Worm (Caenorhabditis elegans): Measurements from ENCODE around the gene R05D3.3.
A peak's percentile ranks its signal among the peaks of the same experiment; 100 is the strongest.

Gene R05D3.3

DNA sequence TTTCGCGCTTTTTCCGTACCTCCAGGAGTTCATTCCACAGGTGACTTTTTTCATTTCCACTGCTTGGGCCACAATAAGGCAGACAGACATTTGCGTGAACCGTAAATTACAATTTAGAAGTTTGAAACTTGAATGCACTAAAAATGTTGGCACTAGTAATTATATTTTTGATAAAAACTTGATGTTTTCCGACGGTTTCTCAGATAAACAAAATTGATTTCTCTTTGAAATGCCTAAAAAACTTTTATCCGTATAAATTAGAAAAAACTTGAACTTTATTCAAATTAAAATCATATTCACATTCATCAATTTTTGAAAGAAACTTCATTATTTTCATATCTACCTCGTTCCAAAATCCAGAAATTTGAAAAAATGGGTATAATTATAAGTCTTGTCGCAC lies 31.9 kb downstream of the R05D3.3 start, which contains the start of gene ZK353.3:
ZK353.3 (plus strand) TSS at position 301 of the 400 bp plus-strand sequence.
- no peak for TF ChIP-seq T22C8.4 (GFP tag; IDR thresholded peaks at IDR 0.05)
- no peak for TF ChIP-seq cog-1 (tag; optimal IDR thresholded peaks at IDR 0.05)
- TF ChIP-seq ref-1 (GFP tag; conservative IDR thresholded peaks at IDR 0.05), result no peak
- no peak for TF ChIP-seq tab-1 (GFP tag; IDR thresholded peaks at IDR 0.05)
- TF ChIP-seq med-1 (GFP tag; optimal IDR thresholded peaks at IDR 0.05; ENCODE audit: insufficient read depth), result no peak
- TF ChIP-seq flt-1 (GFP tag; IDR thresholded peaks at IDR 0.05), result no peak
- no peak for TF ChIP-seq ztf-29 (GFP tag; IDR thresholded peaks at IDR 0.05)
- TF ChIP-seq ztf-23 (GFP tag; IDR thresholded peaks at IDR 0.05), result no peak
- TF ChIP-seq klf-2 (GFP tag; conservative IDR thresholded peaks at IDR 0.05), result no peak

DNA sequence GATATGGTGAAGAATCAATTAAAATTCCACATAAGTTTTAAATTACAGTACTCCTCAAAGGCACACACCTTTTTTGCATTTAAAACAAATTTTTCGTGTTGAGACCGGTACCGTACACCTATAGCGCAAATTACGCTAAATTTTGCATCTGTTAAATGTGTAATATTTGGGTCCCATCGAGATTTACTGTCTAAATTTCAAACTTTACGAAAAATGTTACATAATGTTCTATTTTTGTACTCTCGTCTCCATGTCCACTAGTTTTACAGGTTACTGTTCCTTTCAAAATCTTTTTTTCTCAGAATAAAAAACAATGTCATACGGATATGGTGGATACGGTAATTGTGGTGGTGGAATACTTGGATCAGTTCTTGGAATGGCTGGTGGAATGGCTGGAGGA lies 34.6 kb downstream of the R05D3.3 start, which contains the start of gene ZK353.2:
ZK353.2 (plus strand) TSS at position 301 of the 400 bp plus-strand sequence.
- TF ChIP-seq ztf-29 (GFP tag; IDR thresholded peaks at IDR 0.05) (no peak), med-1 (GFP tag; optimal IDR thresholded peaks at IDR 0.05; ENCODE audit: insufficient read depth) (no peak), ref-1 (GFP tag; conservative IDR thresholded peaks at IDR 0.05) (no peak), tab-1 (GFP tag; IDR thresholded peaks at IDR 0.05) (no peak), flt-1 (GFP tag; IDR thresholded peaks at IDR 0.05) (no peak), klf-2 (GFP tag; conservative IDR thresholded peaks at IDR 0.05) (no peak), ztf-23 (GFP tag; IDR thresholded peaks at IDR 0.05) (no peak), cog-1 (tag; optimal IDR thresholded peaks at IDR 0.05) (no peak), T22C8.4 (GFP tag; IDR thresholded peaks at IDR 0.05) (no peak)

DNA sequence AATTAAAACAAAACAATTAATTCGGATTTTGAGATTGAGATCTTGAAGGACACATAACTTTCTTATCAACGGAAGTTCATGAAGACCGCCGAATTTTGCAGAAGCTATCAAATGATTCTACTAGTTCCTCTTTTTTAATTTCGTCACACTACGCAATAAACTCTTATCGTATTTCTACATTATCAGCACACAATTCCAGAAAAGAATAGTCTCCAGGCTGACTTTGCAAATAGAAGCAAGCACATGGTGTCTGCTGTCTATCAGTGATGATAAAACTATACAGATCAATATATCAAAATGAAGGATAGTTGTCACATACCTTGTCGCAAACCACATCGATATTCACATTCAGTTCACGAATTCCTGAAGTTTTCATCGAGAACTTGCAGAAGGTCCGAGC lies 36.7 kb downstream of the R05D3.3 start:
- no peak for TF ChIP-seq med-1 (GFP tag; optimal IDR thresholded peaks at IDR 0.05; ENCODE audit: insufficient read depth)
- no peak for TF ChIP-seq flt-1 (GFP tag; IDR thresholded peaks at IDR 0.05)
- no peak for TF ChIP-seq tab-1 (GFP tag; IDR thresholded peaks at IDR 0.05)
- no peak for TF ChIP-seq ztf-29 (GFP tag; IDR thresholded peaks at IDR 0.05)
- TF ChIP-seq cog-1 (tag; optimal IDR thresholded peaks at IDR 0.05), result no peak
- TF ChIP-seq ref-1 (GFP tag; conservative IDR thresholded peaks at IDR 0.05), result no peak
- TF ChIP-seq klf-2 (GFP tag; conservative IDR thresholded peaks at IDR 0.05), result no peak
- TF ChIP-seq ztf-23 (GFP tag; IDR thresholded peaks at IDR 0.05), result no peak
- TF ChIP-seq T22C8.4 (GFP tag; IDR thresholded peaks at IDR 0.05), result no peak

DNA sequence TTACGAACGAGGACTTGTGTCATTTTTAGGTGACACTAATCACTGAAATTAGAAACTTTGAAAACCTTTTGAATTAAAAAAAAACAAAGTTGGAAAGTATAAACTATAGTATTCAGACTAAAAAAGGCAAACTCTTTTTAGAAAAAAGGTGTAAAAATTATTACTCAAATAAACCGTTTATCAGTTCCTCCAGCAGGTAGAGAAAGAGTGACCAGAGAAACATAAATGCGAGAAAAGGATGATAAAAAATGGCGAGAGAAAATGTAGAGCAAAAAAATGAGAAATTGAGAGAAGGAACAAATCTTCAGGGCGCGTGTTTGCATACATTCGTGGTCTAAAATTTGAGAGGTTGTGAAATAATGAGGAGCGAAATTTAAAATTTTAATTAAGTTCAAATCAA lies 38.1 kb downstream of the R05D3.3 start, which contains the start of gene lap-1:
lap-1 (minus strand) TSS at position 42 of the 400 bp plus-strand sequence.
- TF ChIP-seq ztf-29 (GFP tag; IDR thresholded peaks at IDR 0.05) (no peak), ref-1 (GFP tag; conservative IDR thresholded peaks at IDR 0.05) (no peak), ztf-23 (GFP tag; IDR thresholded peaks at IDR 0.05) (no peak), klf-2 (GFP tag; conservative IDR thresholded peaks at IDR 0.05) (no peak), cog-1 (tag; optimal IDR thresholded peaks at IDR 0.05) (no peak), tab-1 (GFP tag; IDR thresholded peaks at IDR 0.05) (no peak), med-1 (GFP tag; optimal IDR thresholded peaks at IDR 0.05; ENCODE audit: insufficient read depth) (no peak), flt-1 (GFP tag; IDR thresholded peaks at IDR 0.05) (no peak), T22C8.4 (GFP tag; IDR thresholded peaks at IDR 0.05) (no peak)

DNA sequence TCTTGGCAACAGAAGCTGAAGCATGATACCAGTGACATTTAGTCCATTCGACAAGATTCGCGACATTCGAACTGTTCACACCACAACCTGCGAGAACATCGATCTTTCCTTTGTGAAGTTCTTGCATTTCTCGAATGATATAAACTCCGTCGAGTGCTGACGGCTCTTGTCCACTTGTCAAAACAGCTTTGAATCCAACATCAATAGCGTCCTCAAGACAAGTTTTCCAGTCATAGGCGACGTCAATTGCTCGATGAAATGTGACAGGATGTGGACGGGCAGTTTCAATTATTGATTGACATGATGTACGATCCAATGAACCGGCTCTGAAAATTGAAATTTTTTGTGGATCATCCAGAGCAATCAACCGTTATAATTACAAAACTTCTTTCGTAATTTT lies 38.8 kb downstream of the R05D3.3 start:
- TF ChIP-seq klf-2 (GFP tag; conservative IDR thresholded peaks at IDR 0.05) (no peak), med-1 (GFP tag; optimal IDR thresholded peaks at IDR 0.05; ENCODE audit: insufficient read depth) (no peak), ztf-29 (GFP tag; IDR thresholded peaks at IDR 0.05) (no peak), flt-1 (GFP tag; IDR thresholded peaks at IDR 0.05) (no peak), cog-1 (tag; optimal IDR thresholded peaks at IDR 0.05) (no peak), ztf-23 (GFP tag; IDR thresholded peaks at IDR 0.05) (no peak), ref-1 (GFP tag; conservative IDR thresholded peaks at IDR 0.05) (no peak), tab-1 (GFP tag; IDR thresholded peaks at IDR 0.05) (no peak), T22C8.4 (GFP tag; IDR thresholded peaks at IDR 0.05) (no peak)

DNA sequence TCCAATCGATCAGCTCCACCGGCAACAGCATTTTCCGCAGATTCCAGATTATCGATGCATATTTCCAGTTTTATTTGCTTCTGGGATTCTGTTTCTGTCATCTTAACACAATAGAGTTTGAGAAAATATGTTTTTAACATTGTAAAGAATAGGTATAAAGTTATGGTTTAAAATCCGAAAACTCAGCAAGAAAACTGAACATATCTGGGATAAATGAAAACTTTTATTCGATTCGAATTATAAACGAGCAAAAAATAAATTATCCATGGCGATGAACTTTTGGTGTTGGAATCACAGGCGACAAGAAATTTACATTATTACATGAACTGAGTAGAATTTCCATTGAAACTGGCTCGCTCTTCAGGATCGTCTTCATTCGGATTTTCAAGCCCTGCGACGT lies 39.7 kb downstream of the R05D3.3 start, which contains the start of gene cutc-1:
cutc-1 (minus strand) TSS at position 101 of the 400 bp plus-strand sequence.
- no peak for TF ChIP-seq med-1 (GFP tag; optimal IDR thresholded peaks at IDR 0.05; ENCODE audit: insufficient read depth)
- TF ChIP-seq cog-1 (tag; optimal IDR thresholded peaks at IDR 0.05), result no peak
- no peak for TF ChIP-seq T22C8.4 (GFP tag; IDR thresholded peaks at IDR 0.05)
- TF ChIP-seq ztf-23 (GFP tag; IDR thresholded peaks at IDR 0.05), result no peak
- no peak for TF ChIP-seq tab-1 (GFP tag; IDR thresholded peaks at IDR 0.05)
- no peak for TF ChIP-seq klf-2 (GFP tag; conservative IDR thresholded peaks at IDR 0.05)
- no peak for TF ChIP-seq ztf-29 (GFP tag; IDR thresholded peaks at IDR 0.05)
- TF ChIP-seq flt-1 (GFP tag; IDR thresholded peaks at IDR 0.05), result no peak
- no peak for TF ChIP-seq ref-1 (GFP tag; conservative IDR thresholded peaks at IDR 0.05)

DNA sequence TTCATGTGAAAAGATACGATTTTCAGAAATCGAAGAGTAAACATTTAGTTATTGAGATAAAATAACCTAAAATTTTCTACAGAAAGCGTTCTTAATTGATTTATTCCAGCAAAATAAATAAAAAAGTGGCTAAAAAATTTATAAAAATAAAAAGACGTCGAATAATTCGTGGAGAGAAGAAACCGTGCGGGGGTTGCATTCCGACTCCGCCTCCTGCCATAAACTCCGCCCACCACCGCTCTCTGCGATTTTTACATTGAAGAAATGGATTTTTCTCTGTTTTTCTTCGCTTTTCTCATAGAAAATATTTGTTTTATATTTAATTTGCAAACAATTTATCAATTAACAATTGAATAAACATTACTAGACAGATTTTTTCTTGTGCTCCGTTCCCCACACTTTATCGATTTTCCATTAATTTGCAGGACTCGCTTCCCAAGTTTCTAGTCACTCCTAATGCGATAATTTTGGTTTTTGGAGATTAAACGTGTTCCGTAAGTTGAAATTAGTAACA lies 41.7 kb downstream of the R05D3.3 start, which contains the start of the genes ubxn-4 and cyy-1:
ubxn-4 (minus strand) TSS at position 114 of the 514 bp plus-strand sequence.
cyy-1 (plus strand) TSS at position 426 of the 514 bp plus-strand sequence.
- TF ChIP-seq flt-1 (GFP tag; IDR thresholded peaks at IDR 0.05), result 0 out of 2 replicates have a peak, but pooled peaks have one; percentile 17
- no peak for TF ChIP-seq klf-2 (GFP tag; conservative IDR thresholded peaks at IDR 0.05)
- TF ChIP-seq tab-1 (GFP tag; IDR thresholded peaks at IDR 0.05), result no peak

DNA sequence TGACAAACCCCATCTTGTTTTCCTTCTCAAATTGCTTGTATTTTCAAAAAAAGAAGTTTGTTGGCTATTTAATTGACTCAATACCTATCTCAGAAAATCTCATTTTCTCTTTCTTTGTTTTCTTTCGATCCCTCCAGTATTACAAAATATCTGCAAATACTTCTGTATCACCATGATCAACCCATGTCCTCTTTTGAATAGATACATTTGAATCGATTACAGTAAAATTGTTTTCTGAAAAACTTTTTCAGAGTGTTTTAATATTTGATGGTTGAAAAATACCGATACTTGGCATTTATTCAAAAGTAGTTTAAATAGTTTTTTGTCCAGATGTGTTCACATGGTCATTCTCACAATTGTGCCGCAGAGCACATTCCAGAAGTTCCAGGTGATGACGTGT lies 45.4 kb downstream of the R05D3.3 start, which contains the start of gene ZK353.9:
ZK353.9 (plus strand) TSS at position 331 of the 400 bp plus-strand sequence.
- TF ChIP-seq tab-1 (GFP tag; IDR thresholded peaks at IDR 0.05) (no peak), med-1 (GFP tag; optimal IDR thresholded peaks at IDR 0.05; ENCODE audit: insufficient read depth) (no peak), ztf-23 (GFP tag; IDR thresholded peaks at IDR 0.05) (no peak), ref-1 (GFP tag; conservative IDR thresholded peaks at IDR 0.05) (no peak), flt-1 (GFP tag; IDR thresholded peaks at IDR 0.05) (no peak), cog-1 (tag; optimal IDR thresholded peaks at IDR 0.05) (no peak), ztf-29 (GFP tag; IDR thresholded peaks at IDR 0.05) (no peak), klf-2 (GFP tag; conservative IDR thresholded peaks at IDR 0.05) (no peak), T22C8.4 (GFP tag; IDR thresholded peaks at IDR 0.05) (no peak)

DNA sequence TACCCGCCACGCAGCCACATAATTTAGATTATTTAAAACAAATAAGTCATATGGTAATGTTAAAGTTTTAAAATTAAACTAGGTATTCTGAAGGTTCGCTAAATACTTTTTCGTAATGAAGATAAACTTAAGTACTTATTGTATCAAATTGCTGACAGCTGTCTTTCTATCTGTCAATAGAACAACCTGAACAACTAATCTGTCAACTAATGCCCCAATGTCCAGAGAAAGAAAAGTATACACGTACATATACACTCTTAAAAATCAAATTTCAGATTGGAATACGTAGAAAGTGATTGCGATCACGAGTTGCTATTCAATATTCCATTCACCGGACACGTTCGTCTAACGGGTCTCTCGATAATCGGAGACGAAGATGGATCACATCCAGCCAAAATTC lies 46.9 kb downstream of the R05D3.3 start:
- no peak for TF ChIP-seq ref-1 (GFP tag; conservative IDR thresholded peaks at IDR 0.05)
- no peak for TF ChIP-seq flt-1 (GFP tag; IDR thresholded peaks at IDR 0.05)
- no peak for TF ChIP-seq klf-2 (GFP tag; conservative IDR thresholded peaks at IDR 0.05)
- no peak for TF ChIP-seq ztf-29 (GFP tag; IDR thresholded peaks at IDR 0.05)
- no peak for TF ChIP-seq T22C8.4 (GFP tag; IDR thresholded peaks at IDR 0.05)
- no peak for TF ChIP-seq med-1 (GFP tag; optimal IDR thresholded peaks at IDR 0.05; ENCODE audit: insufficient read depth)
- TF ChIP-seq tab-1 (GFP tag; IDR thresholded peaks at IDR 0.05), result no peak
- TF ChIP-seq ztf-23 (GFP tag; IDR thresholded peaks at IDR 0.05), result no peak
- no peak for TF ChIP-seq cog-1 (tag; optimal IDR thresholded peaks at IDR 0.05)
